Worm (Caenorhabditis elegans): ENCODE results near the gene Y4C6A.4.
"Not testable (repeated sequence)": the region's sequence is repeated elsewhere in the genome, so short reads cannot be mapped to it uniquely, and the experiment has no call there.

Y4C6A.4 gene

ce11 chrIV:5411641-5412337 lies 41.0 kb upstream of the Y4C6A.4 start, which contains the start of gene ZK616.8:
Gene ZK616.8 (minus strand): TSS chrIV:5412193.
- TF ChIP-seq fkh-4 (tag; optimal IDR thresholded peaks at IDR 0.05; ENCODE audit: borderline replicate concordance) (no peak), pax-3 (tag; optimal IDR thresholded peaks at IDR 0.05) (no peak), unc-62 (GFP tag; optimal IDR thresholded peaks at IDR 0.05) (no peak), hlh-17 (GFP tag; optimal IDR thresholded peaks at IDR 0.05; ENCODE audit: borderline replicate concordance) (no peak), lin-15B (tag; optimal IDR thresholded peaks at IDR 0.05) (no peak), unc-30 (tag; optimal IDR thresholded peaks at IDR 0.05) (no peak), zip-4 (GFP tag; optimal IDR thresholded peaks at IDR 0.05) (no peak)

- no peak for TF ChIP-seq lin-39 (tag; optimal IDR thresholded peaks at IDR 0.05)
These were observed 37.1 kb upstream of the Y4C6A.4 start, which contains the start of gene spp-7 for ce11 chrIV:5415696-5416095. Gene spp-7 (minus strand): TSS chrIV:5415796.

- TF ChIP-seq ces-1 (GFP tag; optimal IDR thresholded peaks at IDR 0.05) = no peak
- TF ChIP-seq fkh-8 (tag; optimal IDR thresholded peaks at IDR 0.05) = no peak
- no peak for TF ChIP-seq fos-1 (tag; optimal IDR thresholded peaks at IDR 0.05)
- no peak for TF ChIP-seq lsy-2 (tag; optimal IDR thresholded peaks at IDR 0.05)
- no peak for TF ChIP-seq efl-3 (GFP tag; optimal IDR thresholded peaks at IDR 0.05)
- no peak for TF ChIP-seq tlp-1 (tag; optimal IDR thresholded peaks at IDR 0.05)
- no peak for TF ChIP-seq C34B4.2 (tag; optimal IDR thresholded peaks at IDR 0.05)
- TF ChIP-seq nhr-71 (tag; optimal IDR thresholded peaks at IDR 0.05) = no peak
These were observed 33.6 kb upstream of the Y4C6A.4 start, which contains the start of gene ehn-3 for ce11 chrIV:5419122-5419521. Gene ehn-3 (minus strand): TSS chrIV:5419222.

ce11 chrIV:5438705-5439104 lies 14.1 kb upstream of the Y4C6A.4 start, which contains the start of gene mgl-3:
Gene mgl-3 (plus strand): TSS chrIV:5439005.
- TF ChIP-seq nhr-12 (tag; optimal IDR thresholded peaks at IDR 0.05) (no peak), skn-1 (tag; optimal IDR thresholded peaks at IDR 0.05) (no peak), fos-1 (tag; optimal IDR thresholded peaks at IDR 0.05) (no peak), lsy-2 (tag; optimal IDR thresholded peaks at IDR 0.05) (no peak), dpl-1 (GFP tag; optimal IDR thresholded peaks at IDR 0.05) (no peak), snpc-4 (tag; optimal IDR thresholded peaks at IDR 0.05) (no peak), hlh-17 (GFP tag; optimal IDR thresholded peaks at IDR 0.05; ENCODE audit: borderline replicate concordance) (no peak), mef-2 (tag; optimal IDR thresholded peaks at IDR 0.05) (no peak), sptf-1 (tag; optimal IDR thresholded peaks at IDR 0.05) (no peak), nhr-20 (tag; optimal IDR thresholded peaks at IDR 0.05) (no peak), ceh-82 (tag; optimal IDR thresholded peaks at IDR 0.05) (no peak), aly-2 (tag; optimal IDR thresholded peaks at IDR 0.05) (no peak), C16A3.4 (tag; optimal IDR thresholded peaks at IDR 0.05) (no peak), ets-5 (GFP tag; IDR thresholded peaks at IDR 0.05) (no peak), ceh-88 (GFP tag; IDR thresholded peaks at IDR 0.05) (no peak), tlp-1 (tag; optimal IDR thresholded peaks at IDR 0.05) (no peak)

ce11 chrIV:5455999-5456398 lies 3.2 kb downstream of the Y4C6A.4 start, which contains the start of gene Y4C6A.3:
Gene Y4C6A.3 (minus strand): TSS chrIV:5456099.
- TF ChIP-seq nhr-11 (tag; optimal IDR thresholded peaks at IDR 0.05); zip-4 (GFP tag; optimal IDR thresholded peaks at IDR 0.05); unc-30 (tag; optimal IDR thresholded peaks at IDR 0.05): not testable (repeated sequence)

ce11 chrIV:5462820-5463219 lies 10.1 kb downstream of the Y4C6A.4 start:
- TF ChIP-seq grh-1 (GFP tag; IDR thresholded peaks at IDR 0.05) (no peak), nhr-11 (tag; optimal IDR thresholded peaks at IDR 0.05) (no peak), hlh-17 (GFP tag; optimal IDR thresholded peaks at IDR 0.05; ENCODE audit: borderline replicate concordance) (no peak), fkh-10 (GFP tag; optimal IDR thresholded peaks at IDR 0.05) (no peak), lin-13 (GFP tag; optimal IDR thresholded peaks at IDR 0.05) (no peak), sptf-1 (tag; optimal IDR thresholded peaks at IDR 0.05) (no peak), hpl-2 (GFP tag; optimal IDR thresholded peaks at IDR 0.05) (no peak), ama-1 (optimal IDR thresholded peaks at IDR 0.05) (no peak)

Measured in whole organism, L1 larva.